Fruit fly (Drosophila melanogaster) S2 (cell line): ENCODE measurements around the gene gukh.

Experiments used
- CG8478 ChIP-seq: fragments of >200 bp; optimal IDR thresholded peaks from 2 replicates; lab custom pipeline; 2018
- CTCF ChIP-seq, 2 experiments: fragments of >200 bp; optimal IDR thresholded peaks; 2 replicates each; lab custom pipeline; 2018

Gene gukh

DNA sequence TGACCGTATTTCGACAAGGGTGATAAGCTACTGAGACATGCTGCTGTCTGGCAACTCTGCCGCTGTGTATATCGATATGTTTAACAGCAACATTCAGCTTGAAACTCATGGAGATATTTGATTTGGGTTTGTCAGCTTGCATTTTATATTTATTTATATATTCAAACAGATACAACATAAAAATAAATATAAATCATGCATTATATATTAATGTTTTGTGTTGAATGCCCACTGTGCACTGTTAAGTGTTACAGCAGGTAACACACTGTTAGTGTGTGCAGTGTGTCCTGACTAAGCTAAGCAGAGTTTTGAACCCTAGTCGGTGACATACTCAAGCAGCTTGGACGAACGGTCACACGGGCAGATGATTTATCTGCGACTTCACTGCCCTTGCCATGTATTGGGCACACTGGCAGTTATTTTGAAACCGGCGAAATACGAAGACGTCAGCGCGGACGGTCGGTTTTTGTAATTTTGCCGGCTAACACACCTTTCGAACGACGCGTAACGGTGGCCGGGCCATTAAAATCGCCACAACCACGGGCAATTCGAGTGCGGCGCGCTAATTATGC is at the start of gene gukh, which contains the start of gene snRNP-U1-C:
Gene gukh (plus strand): TSS at position 412 of the 572 bp plus-strand sequence.
Gene snRNP-U1-C (minus strand): TSS at position 37 of the 572 bp plus-strand sequence.
- TF ChIP-seq CG8478 (lab: Kevin White, UChicago) (no peak), CTCF (optimal IDR thresholded peaks at IDR 0.05; lab: Kevin White, UChicago) (peak; percentile 74 to 79)

- TF ChIP-seq CG8478 (lab: Kevin White, UChicago) (no peak), CTCF (optimal IDR thresholded peaks at IDR 0.05; lab: Kevin White, UChicago) (no peak)
Observed at dm6 chr3R:18947307-18947706, 36.5 kb upstream of the gukh start.

dm6 chr3R:18949131-18949530 is 34.7 kb upstream of the gukh start:
- TF ChIP-seq CG8478 (lab: Kevin White, UChicago) = no peak
- TF ChIP-seq CTCF (optimal IDR thresholded peaks at IDR 0.05; lab: Kevin White, UChicago) = no peak

DNA sequence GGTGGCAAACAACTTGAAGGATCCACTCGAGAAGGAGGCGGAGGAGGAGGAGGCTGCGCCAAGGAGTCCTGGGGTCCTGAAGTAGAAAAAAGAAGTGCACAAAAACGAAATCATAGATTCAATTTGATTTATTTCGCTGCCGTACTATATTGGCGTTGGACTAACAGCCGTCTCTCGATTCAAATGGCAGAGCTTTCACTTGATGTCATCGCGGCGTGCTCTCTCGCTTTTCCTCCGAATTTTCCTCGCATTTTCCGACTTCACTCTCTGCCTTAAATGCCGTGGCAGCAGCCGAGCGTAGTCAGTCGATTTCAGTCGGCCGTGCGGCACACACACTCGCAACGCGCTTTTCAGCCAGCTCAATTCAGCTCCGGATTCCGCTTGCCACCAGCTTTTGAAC is 33.9 kb upstream of the gukh start, which contains the start of gene CG43732:
Gene CG43732 (plus strand): TSS at position 301 of the 400 bp plus-strand sequence.
- no peak for TF ChIP-seq CTCF (optimal IDR thresholded peaks at IDR 0.05; lab: Kevin White, UChicago)
- TF ChIP-seq CG8478 (lab: Kevin White, UChicago) = no peak

DNA sequence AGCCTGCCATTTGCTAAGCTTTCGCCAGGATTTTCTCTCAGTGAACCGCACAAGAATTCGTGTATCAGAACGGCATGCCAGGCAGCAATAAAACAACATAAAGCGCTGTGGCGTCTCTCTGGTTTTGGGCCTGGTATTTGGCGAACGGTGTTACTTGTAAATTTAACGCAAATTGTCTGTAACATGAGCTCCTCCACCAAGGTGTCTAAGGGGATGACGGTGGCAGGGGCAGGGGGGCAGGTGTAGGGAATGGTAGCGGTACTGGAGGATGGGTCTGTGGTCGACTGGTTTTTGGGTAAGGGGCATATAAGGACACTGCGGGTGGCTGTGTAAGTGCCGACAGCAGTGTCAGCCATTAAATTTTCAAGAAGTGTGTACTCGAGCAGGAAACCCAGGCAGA is 19.0 kb upstream of the gukh start:
- TF ChIP-seq CTCF (optimal IDR thresholded peaks at IDR 0.05; lab: Kevin White, UChicago) (no peak), CG8478 (lab: Kevin White, UChicago) (no peak)

- TF ChIP-seq CTCF (optimal IDR thresholded peaks at IDR 0.05; lab: Kevin White, UChicago) = no peak
- TF ChIP-seq CG8478 (lab: Kevin White, UChicago) = no peak
Observed at dm6 chr3R:18978709-18979108, 5.1 kb upstream of the gukh start, which contains the start of gene euc. Gene euc (minus strand): TSS chr3R:18978809.

DNA sequence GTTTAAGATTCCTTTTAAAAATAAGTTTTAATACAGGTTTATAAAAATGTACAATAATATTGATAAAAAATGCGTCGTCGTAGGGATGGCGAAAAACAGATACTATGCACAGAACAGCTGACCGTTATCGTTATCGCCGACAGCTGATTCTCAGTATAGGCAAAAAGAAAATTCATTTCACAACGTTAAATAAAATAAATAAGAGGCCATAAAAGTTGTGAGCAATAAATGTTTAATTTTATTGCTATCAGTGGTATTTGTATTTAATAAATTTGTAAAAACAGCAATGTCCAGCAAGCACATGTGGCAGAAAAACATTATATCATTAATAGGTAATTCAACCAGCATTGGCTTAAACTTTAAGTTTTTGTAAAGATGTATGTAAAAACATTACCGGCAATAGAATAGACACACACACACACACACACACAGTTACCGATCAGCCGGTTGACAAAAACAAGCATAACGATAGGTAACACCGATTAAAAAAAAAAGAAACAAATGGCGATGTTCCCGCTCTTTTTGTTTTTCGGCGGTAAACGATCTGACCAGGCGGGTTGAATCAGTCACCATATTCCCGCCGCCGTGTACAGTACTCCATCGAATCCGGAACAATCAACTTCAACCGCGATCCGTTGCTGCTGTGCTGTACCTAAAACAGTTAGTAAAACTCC is 2.8 kb upstream of the gukh start, which contains the start of the genes dnk and Smu1:
Gene dnk (plus strand): TSS at position 133 of the 674 bp plus-strand sequence.
Gene Smu1 (minus strand): TSS at position 462 of the 674 bp plus-strand sequence.
- no peak for TF ChIP-seq CTCF (optimal IDR thresholded peaks at IDR 0.05; lab: Kevin White, UChicago)
- TF ChIP-seq CG8478 (lab: Kevin White, UChicago) = no peak

DNA sequence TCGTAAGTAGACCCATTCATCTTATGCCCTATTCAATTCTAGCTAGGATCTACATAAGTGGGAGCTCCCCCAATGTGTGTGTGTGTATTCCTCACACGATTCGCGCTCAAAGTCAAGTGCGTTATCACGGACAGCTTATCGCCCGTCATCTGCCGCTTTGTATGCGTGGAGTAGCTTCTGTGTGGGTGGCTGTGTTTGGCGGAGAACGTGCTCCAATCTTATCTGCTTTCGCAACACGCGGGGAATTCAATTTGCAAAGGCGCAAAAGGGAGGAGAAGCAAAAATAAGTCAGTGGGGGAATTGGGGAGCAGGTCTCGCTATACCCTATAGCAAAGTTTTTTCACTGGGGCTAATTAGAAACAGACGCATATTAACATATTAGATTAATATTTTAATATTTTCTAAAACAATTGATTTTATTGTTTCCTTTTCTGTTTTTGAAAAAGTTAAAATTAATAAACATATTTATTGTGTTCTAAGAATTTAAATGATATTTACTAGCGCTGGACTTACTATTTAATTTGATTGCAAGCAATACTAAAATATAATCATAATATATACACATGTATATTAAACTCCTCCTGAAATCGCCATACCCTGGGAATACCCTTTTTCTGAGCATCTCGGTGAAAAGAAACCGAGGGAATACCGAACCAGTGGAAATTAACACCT is 1.4 kb downstream of the gukh start:
- TF ChIP-seq CTCF (optimal IDR thresholded peaks at IDR 0.05; lab: Kevin White, UChicago) = no peak

dm6 chr3R:18986089-18986887 is 2.5 kb downstream of the gukh start:
- TF ChIP-seq CG8478 (lab: Kevin White, UChicago) (no peak), CTCF (optimal IDR thresholded peaks at IDR 0.05; lab: Kevin White, UChicago) (no peak)

dm6 chr3R:18987428-18988416 is 3.9 kb downstream of the gukh start:
- no peak for TF ChIP-seq CG8478 (lab: Kevin White, UChicago)
- no peak for TF ChIP-seq CTCF (optimal IDR thresholded peaks at IDR 0.05; lab: Kevin White, UChicago)

dm6 chr3R:18988957-18989818 is 5.4 kb downstream of the gukh start:
- TF ChIP-seq CG8478 (lab: Kevin White, UChicago) = no peak
- TF ChIP-seq CTCF (optimal IDR thresholded peaks at IDR 0.05; lab: Kevin White, UChicago) = no peak

dm6 chr3R:18989819-18990137 is 6.0 kb downstream of the gukh start:
- TF ChIP-seq CG8478 (lab: Kevin White, UChicago) = no peak
- no peak for TF ChIP-seq CTCF (optimal IDR thresholded peaks at IDR 0.05; lab: Kevin White, UChicago)
